Worm (Caenorhabditis elegans): ENCODE measurements around the gene AC3.5.

- no peak for TF ChIP-seq unc-62 (GFP tag; optimal IDR thresholded peaks at IDR 0.05)
- TF ChIP-seq nhr-23 (tag; optimal IDR thresholded peaks at IDR 0.05) = no peak
- no peak for TF ChIP-seq ceh-9 (tag; optimal IDR thresholded peaks at IDR 0.05)
- TF ChIP-seq elt-1 (tag; optimal IDR thresholded peaks at IDR 0.05) = no peak
- TF ChIP-seq ceh-82 (tag; optimal IDR thresholded peaks at IDR 0.05) = no peak
- TF ChIP-seq egl-5 (tag; optimal IDR thresholded peaks at IDR 0.05) = no peak
- TF ChIP-seq nhr-76 (tag; optimal IDR thresholded peaks at IDR 0.05) = no peak
- no peak for TF ChIP-seq zag-1 (tag; optimal IDR thresholded peaks at IDR 0.05)
- no peak for TF ChIP-seq nhr-28 (tag; optimal IDR thresholded peaks at IDR 0.05)
- TF ChIP-seq fos-1 (tag; optimal IDR thresholded peaks at IDR 0.05) = no peak
- TF ChIP-seq snpc-4 (tag; optimal IDR thresholded peaks at IDR 0.05) = no peak
- no peak for TF ChIP-seq mdl-1 (tag; optimal IDR thresholded peaks at IDR 0.05)
Measured at ce11 chrV:10350054-10350453, 38.3 kb upstream of the AC3.5 start, which contains the start of gene K07C5.9.
